Worm (Caenorhabditis elegans) whole organism, mixed stage, embryonic: ENCODE data around the gene mrps-2.

Experiments
- blmp-1 ChIP-seq: fragments of 150-350 bp; optimal IDR thresholded peaks from 2 replicates; lab custom pipeline; 2014; ENCODE audit warnings: missing biosample characterization, missing genetic modification characterization
- ceh-39 ChIP-seq: fragments of 150-350 bp; optimal IDR thresholded peaks from 2 replicates; lab custom pipeline; 2014; ENCODE audit warnings: missing biosample characterization, missing genetic modification characterization
- ceh-43 ChIP-seq: fragments of 200-800 bp; sonication (Bioruptor generic); optimal IDR thresholded peaks from 2 replicates; lab custom pipeline; 2018; ENCODE audit warnings: mild to moderate bottlenecking, missing genetic modification characterization, moderate library complexity, missing compliant biosample characterization
- ces-1 ChIP-seq: fragments of 150-350 bp; optimal IDR thresholded peaks from 2 replicates; lab custom pipeline; 2014; ENCODE audit warnings: missing biosample characterization, missing genetic modification reagents, missing genetic modification characterization
- cnd-1 ChIP-seq: fragments of 200-800 bp; sonication (Bioruptor generic); optimal IDR thresholded peaks from 2 replicates; lab custom pipeline; 2018; ENCODE audit warnings: mild to moderate bottlenecking, missing genetic modification characterization, missing compliant biosample characterization
- drap-1 ChIP-seq: fragments of 200-800 bp; sonication (Bioruptor generic); optimal IDR thresholded peaks from 3 replicates; lab custom pipeline; 2018; ENCODE audit warnings: mild to moderate bottlenecking, missing genetic modification characterization, missing compliant biosample characterization
- elt-1 ChIP-seq: sonication (generic microtip); optimal IDR thresholded peaks from 2 replicates; lab custom pipeline; 2017; ENCODE audit warnings: missing genetic modification characterization, mild to moderate bottlenecking, missing compliant biosample characterization, antibody characterized with exemption, moderate library complexity, borderline replicate concordance; ENCODE audit not compliant: insufficient read depth
- elt-3 ChIP-seq: fragments of 150-350 bp; optimal IDR thresholded peaks from 2 replicates; lab custom pipeline; 2014; ENCODE audit warnings: missing biosample characterization, missing genetic modification characterization
- flh-1 ChIP-seq: fragments of 200-800 bp; sonication (Bioruptor generic); optimal IDR thresholded peaks from 2 replicates; lab custom pipeline; 2018; ENCODE audit warnings: mild to moderate bottlenecking, missing genetic modification characterization, moderate library complexity, missing compliant biosample characterization
- ham-2 ChIP-seq: fragments of 200-800 bp; sonication (Bioruptor generic); optimal IDR thresholded peaks from 2 replicates; lab custom pipeline; 2018; ENCODE audit warnings: mild to moderate bottlenecking, missing genetic modification characterization, missing compliant biosample characterization
- hlh-1 ChIP-seq: fragments of 150-350 bp; optimal IDR thresholded peaks from 2 replicates; lab custom pipeline; 2014; ENCODE audit warnings: missing biosample characterization, missing genetic modification reagents, missing genetic modification characterization
- lin-13 ChIP-seq: fragments of 150-350 bp; optimal IDR thresholded peaks from 2 replicates; lab custom pipeline; 2014; ENCODE audit warnings: missing biosample characterization, missing genetic modification characterization
- lin-32 ChIP-seq: fragments of 200-800 bp; sonication (Bioruptor generic); optimal IDR thresholded peaks from 2 replicates; lab custom pipeline; 2018; ENCODE audit warnings: mild to moderate bottlenecking, missing genetic modification characterization, missing compliant biosample characterization
- lsy-2 ChIP-seq: fragments of 150-350 bp; optimal IDR thresholded peaks from 2 replicates; lab custom pipeline; 2014; ENCODE audit warnings: missing biosample characterization, missing genetic modification characterization
- mab-5 ChIP-seq: fragments of 150-350 bp; optimal IDR thresholded peaks from 2 replicates; lab custom pipeline; 2014; ENCODE audit warnings: missing biosample characterization, missing genetic modification characterization
- mep-1 ChIP-seq: fragments of 150-350 bp; optimal IDR thresholded peaks from 2 replicates; lab custom pipeline; 2017; ENCODE audit warnings: missing biosample characterization, missing genetic modification reagents, missing genetic modification characterization, inconsistent platforms
- mls-2 ChIP-seq: sonication (generic microtip); optimal IDR thresholded peaks from 2 replicates; lab custom pipeline; 2016; ENCODE audit warnings: mild to moderate bottlenecking, missing genetic modification characterization, moderate library complexity, missing compliant biosample characterization
- nhr-12 ChIP-seq: fragments of 150-350 bp; optimal IDR thresholded peaks from 2 replicates; lab custom pipeline; 2014; ENCODE audit warnings: missing biosample characterization, missing genetic modification characterization
- nhr-2 ChIP-seq: fragments of 150-350 bp; optimal IDR thresholded peaks from 2 replicates; lab custom pipeline; 2014; ENCODE audit warnings: missing biosample characterization, missing genetic modification characterization
- nhr-237 ChIP-seq: fragments of 150-350 bp; optimal IDR thresholded peaks from 2 replicates; lab custom pipeline; 2014; ENCODE audit warnings: missing biosample characterization, missing genetic modification characterization
- nhr-28 ChIP-seq: fragments of 150-350 bp; optimal IDR thresholded peaks from 2 replicates; lab custom pipeline; 2014; ENCODE audit warnings: missing biosample characterization, missing genetic modification characterization
- nhr-76 ChIP-seq: sonication (generic microtip); optimal IDR thresholded peaks from 2 replicates; lab custom pipeline; 2017; ENCODE audit warnings: missing biosample characterization, missing genetic modification characterization
- pha-4 ChIP-seq: fragments of 150-350 bp; optimal IDR thresholded peaks from 2 replicates; lab custom pipeline; 2018; ENCODE audit warnings: missing biosample characterization, missing genetic modification reagents, missing genetic modification characterization
- sem-2 ChIP-seq: fragments of 200-800 bp; sonication (Bioruptor generic); optimal IDR thresholded peaks from 2 replicates; lab custom pipeline; 2018; ENCODE audit warnings: mild to moderate bottlenecking, missing genetic modification characterization, missing compliant biosample characterization
- snpc-4 ChIP-seq: fragments of 150-350 bp; optimal IDR thresholded peaks from 2 replicates; lab custom pipeline; 2014; ENCODE audit warnings: missing biosample characterization, missing genetic modification characterization
- sptf-1 ChIP-seq: sonication (generic microtip); optimal IDR thresholded peaks from 2 replicates; lab custom pipeline; 2017; ENCODE audit warnings: mild to moderate bottlenecking, missing genetic modification characterization, moderate library complexity, missing compliant biosample characterization
- tbx-8 ChIP-seq: fragments of 200-800 bp; sonication (Bioruptor generic); optimal IDR thresholded peaks from 2 replicates; lab custom pipeline; 2018; ENCODE audit warnings: mild to moderate bottlenecking, missing genetic modification characterization, moderate library complexity, missing compliant biosample characterization
- unc-120 ChIP-seq: sonication (generic microtip); optimal IDR thresholded peaks from 2 replicates; lab custom pipeline; 2017; ENCODE audit warnings: missing genetic modification characterization, missing compliant biosample characterization; ENCODE audit not compliant: poor library complexity, severe bottlenecking
- unc-62 ChIP-seq: fragments of 150-350 bp; optimal IDR thresholded peaks from 2 replicates; lab custom pipeline; 2014; ENCODE audit warnings: missing biosample characterization, missing genetic modification reagents, missing genetic modification characterization
- zip-8 ChIP-seq: fragments of 150-350 bp; optimal IDR thresholded peaks from 2 replicates; lab custom pipeline; 2014; ENCODE audit warnings: missing biosample characterization, missing genetic modification characterization
- ztf-11 ChIP-seq: fragments of 150-350 bp; optimal IDR thresholded peaks from 2 replicates; lab custom pipeline; 2014; ENCODE audit warnings: missing biosample characterization, missing genetic modification characterization

The mrps-2 gene

ce11 chrV:8450690-8451089 is 14.8 kb upstream of the mrps-2 start:
- no peak for TF ChIP-seq cnd-1
- no peak for TF ChIP-seq drap-1 (GFP tag; lab: Kevin White, UChicago)
- TF ChIP-seq tbx-8 (GFP tag; lab: Kevin White, UChicago): no peak
- no peak for TF ChIP-seq mls-2 (tag; lab: Kevin White, UChicago)
- TF ChIP-seq snpc-4: no peak
- no peak for TF ChIP-seq ceh-39 (tag; lab: Kevin White, UChicago)
- TF ChIP-seq flh-1: no peak
- no peak for TF ChIP-seq ham-2 (GFP tag; lab: Kevin White, UChicago)
- no peak for TF ChIP-seq ztf-11 (tag; lab: Kevin White, UChicago)
- no peak for TF ChIP-seq nhr-2 (tag; lab: Kevin White, UChicago)
- TF ChIP-seq mab-5 (tag; lab: Kevin White, UChicago): no peak
- TF ChIP-seq ceh-43 (GFP tag; lab: Kevin White, UChicago): no peak
- no peak for TF ChIP-seq mep-1
- no peak for TF ChIP-seq sem-2 (GFP tag; lab: Kevin White, UChicago)
- TF ChIP-seq sptf-1 (tag; lab: Kevin White, UChicago): no peak
- TF ChIP-seq lin-32: no peak
- TF ChIP-seq lsy-2 (tag; lab: Kevin White, UChicago): no peak
- TF ChIP-seq nhr-76 (tag; lab: Kevin White, UChicago): no peak

DNA sequence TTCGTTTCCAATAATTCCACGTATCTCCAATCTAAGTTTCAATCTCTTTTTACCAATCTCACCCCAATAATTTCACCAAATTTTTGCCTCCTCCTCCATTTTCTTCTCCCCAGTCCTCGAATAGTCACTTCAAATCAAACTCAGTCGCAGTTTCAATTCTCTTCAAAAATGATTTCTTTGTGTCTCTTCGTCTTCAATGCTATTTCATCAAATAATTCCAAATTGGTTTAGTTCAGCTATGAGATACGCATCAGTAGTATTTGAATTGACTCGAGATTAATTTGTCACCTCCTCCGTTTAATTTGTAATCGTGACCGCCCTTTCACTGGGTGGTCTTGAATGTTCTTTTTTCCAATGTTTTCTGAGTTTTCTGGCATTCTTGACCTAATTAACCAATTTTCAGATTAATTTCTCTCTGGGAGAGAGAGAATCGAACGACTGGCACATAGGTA is 10.5 kb upstream of the mrps-2 start, which contains the start of gene T23B12.11:
TSS of gene T23B12.11 (plus strand) at position 402 of the 452 bp plus-strand sequence.
- no peak for TF ChIP-seq elt-3 (tag; lab: Kevin White, UChicago)

- TF ChIP-seq hlh-1 (tag; lab: Kevin White, UChicago) (no peak), nhr-12 (no peak), mls-2 (tag; lab: Kevin White, UChicago) (no peak), ces-1 (GFP tag; lab: Kevin White, UChicago) (no peak), tbx-8 (GFP tag; lab: Kevin White, UChicago) (no peak), ham-2 (GFP tag; lab: Kevin White, UChicago) (no peak), elt-3 (tag; lab: Kevin White, UChicago) (no peak), blmp-1 (tag; lab: Kevin White, UChicago) (no peak), unc-120 (tag; lab: Kevin White, UChicago) (no peak)
Measured at ce11 chrV:8460306-8460705, 5.2 kb upstream of the mrps-2 start, which contains the start of gene T23B12.6. T23B12.6 (minus strand) TSS chrV:8460419.

DNA sequence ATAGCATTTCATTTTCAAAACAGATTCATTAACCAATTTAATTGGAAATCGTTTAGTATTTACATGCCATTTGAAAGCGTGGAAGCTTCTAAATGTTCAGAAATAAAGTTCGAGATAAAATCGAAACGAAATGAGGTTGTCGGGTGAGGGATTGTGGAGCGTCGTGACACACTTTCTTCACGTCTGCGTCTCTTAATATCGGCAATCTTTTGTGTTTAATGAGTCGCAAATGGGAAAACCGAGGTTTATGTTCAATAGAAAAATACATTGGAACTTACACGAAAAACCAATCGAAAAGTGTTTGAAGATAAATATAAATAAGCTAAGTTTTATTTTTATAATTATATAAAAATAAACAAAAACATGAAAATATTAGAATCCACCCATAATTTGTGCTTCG is 4.7 kb upstream of the mrps-2 start:
- peak; percentile 52 for TF ChIP-seq ces-1 (GFP tag; lab: Kevin White, UChicago)
- no peak for TF ChIP-seq snpc-4

ce11 chrV:8462074-8462473 is 3.4 kb upstream of the mrps-2 start, which contains the start of the genes dnj-22 and natc-1:
dnj-22 (minus strand) TSS chrV:8462120.
natc-1 (plus strand) TSS chrV:8462359.
- TF ChIP-seq mab-5 (tag; lab: Kevin White, UChicago) (peak; percentile 24), hlh-1 (tag; lab: Kevin White, UChicago) (no peak), unc-120 (tag; lab: Kevin White, UChicago) (no peak), ceh-39 (tag; lab: Kevin White, UChicago) (peak; percentile 24), nhr-28 (tag; lab: Kevin White, UChicago) (no peak), nhr-76 (tag; lab: Kevin White, UChicago) (no peak), lsy-2 (tag; lab: Kevin White, UChicago) (peak; percentile 56), nhr-237 (tag; lab: Kevin White, UChicago) (peak; percentile 67), lin-13 (tag; lab: Kevin White, UChicago) (peak; percentile 19), ces-1 (GFP tag; lab: Kevin White, UChicago) (peak; percentile 96), pha-4 (peak; percentile 91), lin-32 (no peak)

DNA sequence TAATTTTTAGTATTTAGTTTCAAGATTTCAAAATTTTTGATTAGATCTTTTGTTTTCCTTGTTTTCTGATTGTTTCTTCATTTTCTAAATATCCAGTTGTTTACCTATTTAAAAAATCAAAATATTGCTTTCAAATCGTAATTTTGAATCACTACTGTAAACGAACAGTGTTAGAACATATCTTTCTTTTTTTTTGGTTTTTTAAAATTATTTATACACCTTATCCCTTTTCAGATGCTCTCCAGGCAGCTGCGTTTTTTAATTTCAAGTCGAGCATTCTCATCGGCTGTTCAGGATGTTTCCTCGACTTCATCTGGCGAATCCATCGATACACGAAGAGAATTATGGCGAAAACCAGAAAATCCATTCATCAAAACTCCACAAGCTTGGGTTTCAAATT is 1.5 kb downstream of the mrps-2 start, which contains the start of gene mrpl-4:
TSS of gene mrpl-4 (plus strand) at position 235 of the 400 bp plus-strand sequence.
- TF ChIP-seq nhr-76 (tag; lab: Kevin White, UChicago) (no peak), ces-1 (GFP tag; lab: Kevin White, UChicago) (no peak), zip-8 (no peak), cnd-1 (no peak), nhr-28 (tag; lab: Kevin White, UChicago) (no peak), unc-62 (GFP tag; lab: Kevin White, UChicago) (no peak), tbx-8 (GFP tag; lab: Kevin White, UChicago) (no peak), elt-1 (no peak)
